Fruit fly (Drosophila melanogaster): ENCODE measurements around the gene AstA-R2.
"Not testable (repeated sequence)": the region's sequence is repeated elsewhere in the genome, so short reads cannot be mapped to it uniquely, and the experiment has no call there.

AstA-R2 gene

dm6 chr3R:28744682-28745081 is at the start of gene AstA-R2:
Gene AstA-R2, minus strand, starts transcription at chr3R:28744782.
- TF ChIP-seq Myc (optimal IDR thresholded peaks at IDR 0.05) (no peak), ttk (optimal IDR thresholded peaks at IDR 0.05) (no peak), psq (optimal IDR thresholded peaks at IDR 0.05) (no peak), insv (optimal IDR thresholded peaks at IDR 0.05) (no peak), h (optimal IDR thresholded peaks at IDR 0.05) (no peak), Sin3A (optimal IDR thresholded peaks at IDR 0.05) (no peak)

- no peak for TF ChIP-seq h (optimal IDR thresholded peaks at IDR 0.05)
- no peak for TF ChIP-seq psq (optimal IDR thresholded peaks at IDR 0.05)
- TF ChIP-seq Sin3A (optimal IDR thresholded peaks at IDR 0.05) = no peak
- no peak for TF ChIP-seq Myc (optimal IDR thresholded peaks at IDR 0.05)
- TF ChIP-seq ttk (optimal IDR thresholded peaks at IDR 0.05) = no peak
- TF ChIP-seq insv (optimal IDR thresholded peaks at IDR 0.05) = no peak
Measured at dm6 chr3R:28790222-28790621, 45.6 kb upstream of the AstA-R2 start, which contains the start of gene intr. Gene intr, plus strand, starts transcription at chr3R:28790522.

dm6 chr3R:28789317-28789716 is 44.7 kb upstream of the AstA-R2 start, which contains the start of gene CG34295:
Gene CG34295, plus strand, starts transcription at chr3R:28789617.
- TF ChIP-seq Sin3A (optimal IDR thresholded peaks at IDR 0.05) (no peak), Myc (optimal IDR thresholded peaks at IDR 0.05) (no peak), h (optimal IDR thresholded peaks at IDR 0.05) (no peak)

- TF ChIP-seq h (optimal IDR thresholded peaks at IDR 0.05) = no peak
- TF ChIP-seq psq (optimal IDR thresholded peaks at IDR 0.05) = no peak
- no peak for TF ChIP-seq ttk (optimal IDR thresholded peaks at IDR 0.05)
- no peak for TF ChIP-seq Myc (optimal IDR thresholded peaks at IDR 0.05)
Measured at dm6 chr3R:28775703-28776102, 31.1 kb upstream of the AstA-R2 start.

dm6 chr3R:28758134-28758533 is 13.6 kb upstream of the AstA-R2 start, which contains the start of gene aqrs:
Gene aqrs, minus strand, starts transcription at chr3R:28758234.
- TF ChIP-seq Myc, insv, h (optimal IDR thresholded peaks at IDR 0.05): not testable (repeated sequence)

dm6 chr3R:28756879-28757278 is 12.3 kb upstream of the AstA-R2 start, which contains the start of gene CG9997:
Gene CG9997, minus strand, starts transcription at chr3R:28756979.
- TF ChIP-seq psq (optimal IDR thresholded peaks at IDR 0.05) (no peak), Sin3A (optimal IDR thresholded peaks at IDR 0.05) (no peak), Myc (optimal IDR thresholded peaks at IDR 0.05) (no peak), ttk (optimal IDR thresholded peaks at IDR 0.05) (no peak), insv (optimal IDR thresholded peaks at IDR 0.05) (no peak), h (optimal IDR thresholded peaks at IDR 0.05) (no peak)

dm6 chr3R:28751611-28752129 is 7.1 kb upstream of the AstA-R2 start, which contains the start of gene CG10000:
Gene CG10000, minus strand, starts transcription at chr3R:28751661.
- TF ChIP-seq Sin3A (optimal IDR thresholded peaks at IDR 0.05) = no peak
- TF ChIP-seq ttk (optimal IDR thresholded peaks at IDR 0.05) = no peak
- TF ChIP-seq Myc (optimal IDR thresholded peaks at IDR 0.05) = no peak
- TF ChIP-seq psq (optimal IDR thresholded peaks at IDR 0.05) = no peak
- TF ChIP-seq h (optimal IDR thresholded peaks at IDR 0.05) = no peak

- TF ChIP-seq Sin3A (optimal IDR thresholded peaks at IDR 0.05) = no peak
- TF ChIP-seq Myc (optimal IDR thresholded peaks at IDR 0.05) = no peak
- no peak for TF ChIP-seq ttk (optimal IDR thresholded peaks at IDR 0.05)
- no peak for TF ChIP-seq insv (optimal IDR thresholded peaks at IDR 0.05)
- no peak for TF ChIP-seq psq (optimal IDR thresholded peaks at IDR 0.05)
- no peak for TF ChIP-seq h (optimal IDR thresholded peaks at IDR 0.05)
Measured at dm6 chr3R:28695993-28696392, 48.6 kb downstream of the AstA-R2 start, which contains the start of gene htt. Gene htt, plus strand, starts transcription at chr3R:28696242.

dm6 chr3R:28687969-28688368 is 56.6 kb downstream of the AstA-R2 start:
- TF ChIP-seq h (optimal IDR thresholded peaks at IDR 0.05) (no peak), psq (optimal IDR thresholded peaks at IDR 0.05) (no peak), Sin3A (optimal IDR thresholded peaks at IDR 0.05) (no peak), Myc (optimal IDR thresholded peaks at IDR 0.05) (no peak), ttk (optimal IDR thresholded peaks at IDR 0.05) (no peak), insv (optimal IDR thresholded peaks at IDR 0.05) (no peak)

Measured in Kc167 (cell line).